Worm (Caenorhabditis elegans) whole organism, L2 larva: Measurements from ENCODE around the gene Y43C5A.2.

Experiments used
- aly-2 ChIP-seq: fragments of 150-350 bp; optimal IDR thresholded peaks from 2 replicates; lab custom pipeline; 2014; ENCODE audit warnings: missing biosample characterization, missing genetic modification characterization
- egl-27 ChIP-seq: sonication (generic microtip); optimal IDR thresholded peaks from 3 replicates; lab custom pipeline; 2017; ENCODE audit warnings: missing biosample characterization, missing genetic modification reagents, missing genetic modification characterization
- lsy-2 ChIP-seq, 2 experiments: fragments of 150-350 bp in 1 of 2; sonication (generic microtip) in 1 of 2; optimal IDR thresholded peaks; 2 replicates each; lab custom pipeline; 2014 to 2017; ENCODE audit warnings: missing biosample characterization in 2 of 2, missing genetic modification characterization in 2 of 2
- nhr-129 ChIP-seq: fragments of 150-350 bp; optimal IDR thresholded peaks from 2 replicates; lab custom pipeline; 2014; ENCODE audit warnings: missing biosample characterization, missing genetic modification characterization
- nhr-237 ChIP-seq: fragments of 150-350 bp; optimal IDR thresholded peaks from 2 replicates; lab custom pipeline; 2014; ENCODE audit warnings: missing biosample characterization, missing genetic modification characterization
- snpc-4 ChIP-seq: fragments of 150-350 bp; optimal IDR thresholded peaks from 2 replicates; lab custom pipeline; 2014; ENCODE audit warnings: missing biosample characterization, missing genetic modification characterization

DNA sequence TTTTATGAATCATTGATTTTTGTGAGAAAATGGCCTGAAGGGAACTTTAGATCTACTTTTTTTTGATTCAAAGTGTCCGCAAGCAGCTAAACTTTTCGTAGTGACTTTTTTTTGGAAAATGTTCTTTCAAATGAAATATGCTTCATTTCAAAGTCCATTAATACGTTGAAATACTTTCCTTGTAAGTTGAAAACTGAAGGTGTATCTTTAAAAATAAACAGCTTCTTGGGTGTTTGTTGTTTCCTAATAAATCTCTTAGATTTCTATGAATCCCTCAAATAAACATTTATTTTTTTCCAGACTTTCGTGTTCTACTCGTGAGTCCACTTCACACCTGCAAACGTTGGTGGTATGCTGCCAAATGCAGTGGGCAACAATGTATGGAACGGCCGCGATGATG is 17.0 kb downstream of the Y43C5A.2 start, which contains the start of gene ebax-1:
- TF ChIP-seq nhr-237 (tag; lab: Kevin White, UChicago) (no peak), aly-2 (no peak), snpc-4 (no peak), nhr-129 (tag; lab: Kevin White, UChicago) (no peak), lsy-2 (tag; optimal IDR thresholded peaks at IDR 0.05; lab: Kevin White, UChicago) (no peak), egl-27 (tag; lab: Kevin White, UChicago) (no peak)
